Worm (Caenorhabditis elegans) whole organism, L1 larva: ENCODE results near the gene K10C2.6.

Experiments
- Y116A8C.19 ChIP-seq: sonication (generic microtip); optimal IDR thresholded peaks from 2 replicates; lab custom pipeline; 2016; ENCODE audit warnings: missing compliant biosample characterization, missing genetic modification characterization, borderline replicate concordance
- aly-2 ChIP-seq: fragments of 150-350 bp; optimal IDR thresholded peaks from 2 replicates; lab custom pipeline; 2014; ENCODE audit warnings: missing biosample characterization, missing genetic modification characterization
- egl-13 ChIP-seq: sonication (generic microtip); optimal IDR thresholded peaks from 2 replicates; lab custom pipeline; 2016; ENCODE audit warnings: missing genotype, missing genetic modification reagents, missing genetic modification characterization, missing compliant biosample characterization
- fkh-10 ChIP-seq: sonication (generic microtip); optimal IDR thresholded peaks from 2 replicates; lab custom pipeline; 2017; ENCODE audit warnings: missing biosample characterization, missing genetic modification reagents, missing genetic modification characterization
- fos-1 ChIP-seq: fragments of 150-350 bp; optimal IDR thresholded peaks from 2 replicates; lab custom pipeline; 2014; ENCODE audit warnings: missing biosample characterization, missing genetic modification characterization
- grh-1 ChIP-seq: fragments of 200-800 bp; sonication (Bioruptor generic); IDR thresholded peaks from 2 replicates; pipeline ENCODE4 v1.3.6; 2022; ENCODE audit warnings: missing genetic modification reagents, missing genetic modification characterization, missing compliant biosample characterization
- lir-3 ChIP-seq: sonication (generic microtip); optimal IDR thresholded peaks from 2 replicates; lab custom pipeline; 2016; ENCODE audit warnings: mild to moderate bottlenecking, missing genetic modification characterization, moderate library complexity, missing compliant biosample characterization; ENCODE audit not compliant: poor library complexity
- nhr-11 ChIP-seq: fragments of 150-350 bp; optimal IDR thresholded peaks from 2 replicates; lab custom pipeline; 2014; ENCODE audit warnings: missing biosample characterization, missing genetic modification characterization
- nhr-90 ChIP-seq: sonication (generic microtip); optimal IDR thresholded peaks from 2 replicates; lab custom pipeline; 2016; ENCODE audit warnings: mild to moderate bottlenecking, missing genetic modification characterization, missing compliant biosample characterization; ENCODE audit not compliant: poor library complexity
- zag-1 ChIP-seq: fragments of 150-350 bp; optimal IDR thresholded peaks from 2 replicates; lab custom pipeline; 2014; ENCODE audit warnings: missing biosample characterization, missing genetic modification characterization

DNA sequence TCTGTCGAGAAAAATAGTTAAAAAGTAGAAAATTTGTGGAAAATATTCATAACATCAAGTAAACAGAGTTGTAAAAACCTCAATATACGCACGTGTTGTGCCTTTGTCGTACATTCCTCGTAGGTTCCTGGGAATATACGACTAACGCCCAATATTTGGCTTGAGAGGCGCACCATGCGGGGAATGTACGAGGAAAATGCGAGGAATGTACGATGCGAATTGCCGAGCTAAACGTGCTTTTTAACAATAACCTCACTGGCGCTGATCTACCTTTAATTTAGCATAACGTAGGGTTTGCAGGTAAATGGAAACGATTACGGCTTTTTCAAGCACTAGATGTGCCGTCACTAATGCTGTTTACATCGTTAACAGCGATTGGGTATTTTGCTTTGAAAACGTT lies 17.3 kb downstream of the K10C2.6 start, which contains the start of gene C15B12.9:
- TF ChIP-seq fkh-10 (no peak), nhr-11 (tag; lab: Kevin White, UChicago) (no peak), lir-3 (tag; lab: Kevin White, UChicago) (no peak), egl-13 (no peak), Y116A8C.19 (tag; lab: Kevin White, UChicago) (no peak), zag-1 (no peak), fos-1 (no peak), aly-2 (tag; lab: Kevin White, UChicago) (no peak), grh-1 (GFP tag; lab: Robert Waterston, UW) (no peak), nhr-90 (tag; lab: Kevin White, UChicago) (no peak)
